Worm (Caenorhabditis elegans) whole organism, L3 larva: Measurements from ENCODE around the gene C06E7.88.

Experiments
- R02D3.7 ChIP-seq: fragments of 150-350 bp; optimal IDR thresholded peaks from 2 replicates; lab custom pipeline; 2014; ENCODE audit warnings: missing biosample characterization, missing genetic modification characterization
- aly-2 ChIP-seq: fragments of 150-350 bp; optimal IDR thresholded peaks from 2 replicates; lab custom pipeline; 2014; ENCODE audit warnings: missing biosample characterization, missing genetic modification characterization
- ceh-28 ChIP-seq: fragments of 150-350 bp; optimal IDR thresholded peaks from 2 replicates; lab custom pipeline; 2014; ENCODE audit warnings: missing biosample characterization, missing genetic modification reagents, missing genetic modification characterization
- ceh-9 ChIP-seq: sonication (generic microtip); optimal IDR thresholded peaks from 2 replicates; lab custom pipeline; 2018; ENCODE audit warnings: missing biosample characterization, missing genetic modification characterization
- daf-12 ChIP-seq: fragments of 150-350 bp; optimal IDR thresholded peaks from 2 replicates; lab custom pipeline; 2014; ENCODE audit warnings: missing biosample characterization, missing genetic modification reagents, missing genetic modification characterization
- egl-27 ChIP-seq: sonication (generic microtip); optimal IDR thresholded peaks from 4 replicates; lab custom pipeline; 2017; ENCODE audit warnings: missing biosample characterization, missing genetic modification reagents, missing genetic modification characterization
- egl-5 ChIP-seq: fragments of 150-350 bp; optimal IDR thresholded peaks from 2 replicates; lab custom pipeline; 2017; ENCODE audit warnings: missing biosample characterization, missing genetic modification reagents, missing genetic modification characterization, inconsistent platforms
- elt-1 ChIP-seq: fragments of 150-350 bp; optimal IDR thresholded peaks from 2 replicates; lab custom pipeline; 2014; ENCODE audit warnings: missing biosample characterization, missing genetic modification characterization
- elt-2 ChIP-seq: sonication (generic microtip); optimal IDR thresholded peaks from 2 replicates; lab custom pipeline; 2016; ENCODE audit warnings: missing genetic modification reagents, mild to moderate bottlenecking, missing genetic modification characterization, missing compliant biosample characterization
- elt-3 ChIP-seq, 3 experiments: fragments of 150-350 bp in 1 of 3; sonication (generic microtip) in 2 of 3; optimal IDR thresholded peaks; 2 replicates in 2 of 3; 4 replicates in 1 of 3; lab custom pipeline; 2014 to 2017; ENCODE audit warnings: missing biosample characterization in 3 of 3, missing genetic modification characterization in 3 of 3
- fkh-10 ChIP-seq: sonication (generic microtip); optimal IDR thresholded peaks from 2 replicates; lab custom pipeline; 2017; ENCODE audit warnings: missing biosample characterization, missing genetic modification reagents, missing genetic modification characterization
- fkh-2 ChIP-seq: fragments of 150-350 bp; optimal IDR thresholded peaks from 2 replicates; lab custom pipeline; 2014; ENCODE audit warnings: missing biosample characterization, missing genetic modification reagents, missing genetic modification characterization
- fos-1 ChIP-seq: fragments of 150-350 bp; optimal IDR thresholded peaks from 2 replicates; lab custom pipeline; 2014; ENCODE audit warnings: missing biosample characterization, missing genetic modification characterization
- hmg-11 ChIP-seq: sonication (generic microtip); optimal IDR thresholded peaks from 2 replicates; lab custom pipeline; 2016; ENCODE audit warnings: missing genetic modification characterization, missing compliant biosample characterization
- lin-39 ChIP-seq: fragments of 150-350 bp; optimal IDR thresholded peaks from 2 replicates; lab custom pipeline; 2018; ENCODE audit warnings: missing biosample characterization, missing genetic modification reagents, missing genetic modification characterization
- mdl-1 ChIP-seq: fragments of 150-350 bp; optimal IDR thresholded peaks from 2 replicates; lab custom pipeline; 2014; ENCODE audit warnings: missing biosample characterization, missing genetic modification characterization
- mml-1 ChIP-seq: fragments of 150-350 bp; sonication (generic microtip); optimal IDR thresholded peaks from 3 replicates; lab custom pipeline; 2014; ENCODE audit warnings: missing biosample characterization, missing genetic modification characterization
- nfya-1 ChIP-seq: sonication (generic microtip); optimal IDR thresholded peaks from 2 replicates; lab custom pipeline; 2017; ENCODE audit warnings: missing genetic modification characterization, mild to moderate bottlenecking, missing compliant biosample characterization, antibody characterized with exemption, moderate library complexity; ENCODE audit not compliant: insufficient read depth
- nhr-11 ChIP-seq: fragments of 150-350 bp; optimal IDR thresholded peaks from 2 replicates; lab custom pipeline; 2014; ENCODE audit warnings: missing biosample characterization, missing genetic modification characterization
- nhr-12 ChIP-seq: fragments of 150-350 bp; optimal IDR thresholded peaks from 2 replicates; lab custom pipeline; 2014; ENCODE audit warnings: missing biosample characterization, missing genetic modification characterization
- nhr-23 ChIP-seq: fragments of 150-350 bp; optimal IDR thresholded peaks from 2 replicates; lab custom pipeline; 2014; ENCODE audit warnings: missing biosample characterization, missing genetic modification reagents, missing genetic modification characterization
- nhr-237 ChIP-seq: fragments of 150-350 bp; optimal IDR thresholded peaks from 2 replicates; lab custom pipeline; 2014; ENCODE audit warnings: missing biosample characterization, missing genetic modification characterization
- nhr-25 ChIP-seq: sonication (generic microtip); optimal IDR thresholded peaks from 2 replicates; lab custom pipeline; 2017; ENCODE audit warnings: missing biosample characterization, missing genetic modification characterization
- nhr-28 ChIP-seq: fragments of 150-350 bp; optimal IDR thresholded peaks from 2 replicates; lab custom pipeline; 2014; ENCODE audit warnings: missing biosample characterization, missing genetic modification characterization
- nhr-43 ChIP-seq: sonication (generic microtip); optimal IDR thresholded peaks from 2 replicates; lab custom pipeline; 2016; ENCODE audit warnings: mild to moderate bottlenecking, missing genetic modification characterization, missing compliant biosample characterization; ENCODE audit not compliant: poor library complexity, severe bottlenecking
- nhr-67 ChIP-seq: fragments of 150-350 bp; optimal IDR thresholded peaks from 2 replicates; lab custom pipeline; 2014; ENCODE audit warnings: missing biosample characterization, missing genetic modification characterization
- nhr-76 ChIP-seq: fragments of 150-350 bp; sonication (generic microtip); optimal IDR thresholded peaks from 5 replicates; lab custom pipeline; 2014; ENCODE audit warnings: missing biosample characterization, missing genetic modification characterization
- pha-4 ChIP-seq: fragments of 150-350 bp; optimal IDR thresholded peaks from 2 replicates; lab custom pipeline; 2014; ENCODE audit warnings: missing biosample characterization, missing genetic modification reagents, missing genetic modification characterization
- pqm-1 ChIP-seq: fragments of 150-350 bp; optimal IDR thresholded peaks from 2 replicates; lab custom pipeline; 2017; ENCODE audit warnings: missing biosample characterization, missing genetic modification characterization, inconsistent platforms
- sea-2 ChIP-seq: fragments of 150-350 bp; sonication (generic microtip); optimal IDR thresholded peaks from 4 replicates; lab custom pipeline; 2014; ENCODE audit warnings: missing biosample characterization, missing genetic modification reagents, missing genetic modification characterization
- skn-1 ChIP-seq: fragments of 150-350 bp; optimal IDR thresholded peaks from 2 replicates; lab custom pipeline; 2014; ENCODE audit warnings: missing biosample characterization, missing genetic modification characterization
- snpc-4 ChIP-seq: fragments of 150-350 bp; optimal IDR thresholded peaks from 2 replicates; lab custom pipeline; 2014; ENCODE audit warnings: missing biosample characterization, missing genetic modification characterization
- tbx-2 ChIP-seq: sonication (generic microtip); optimal IDR thresholded peaks from 2 replicates; lab custom pipeline; 2016; ENCODE audit warnings: mild to moderate bottlenecking, missing genetic modification characterization, missing compliant biosample characterization
- unc-39 ChIP-seq: sonication (generic microtip); optimal IDR thresholded peaks from 4 replicates; lab custom pipeline; 2017; ENCODE audit warnings: missing biosample characterization, missing genetic modification characterization
- unc-62 ChIP-seq: fragments of 150-350 bp; sonication (generic microtip); optimal IDR thresholded peaks from 4 replicates; lab custom pipeline; 2014; ENCODE audit warnings: missing biosample characterization, missing genetic modification reagents, missing genetic modification characterization
- ztf-4 ChIP-seq: fragments of 150-350 bp; optimal IDR thresholded peaks from 2 replicates; lab custom pipeline; 2014; ENCODE audit warnings: missing biosample characterization, missing genetic modification characterization

Gene C06E7.88

DNA sequence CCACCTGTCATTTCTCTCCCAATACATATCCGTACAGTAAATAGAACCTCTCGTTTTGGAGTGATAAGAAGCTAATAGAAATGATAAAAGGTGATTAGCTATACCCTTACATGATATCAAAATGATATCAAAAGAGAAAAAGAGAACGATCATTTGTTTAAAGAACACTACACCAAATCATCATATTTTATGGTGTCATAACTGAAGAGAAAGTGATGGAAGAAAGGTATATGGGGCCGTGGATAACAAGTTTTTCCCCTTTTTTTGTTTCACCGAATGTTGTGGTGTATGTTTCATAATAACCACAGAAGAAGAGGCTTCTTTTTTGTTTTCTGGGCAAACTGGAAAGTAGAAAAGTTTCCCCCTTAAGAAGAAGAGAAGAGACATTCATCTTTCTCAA, 8.9 kb downstream of the C06E7.88 start:
- TF ChIP-seq egl-27 (tag; lab: Kevin White, UChicago) (no peak), pqm-1 (no peak), fkh-10 (GFP tag; lab: Kevin White, UChicago) (no peak), elt-2 (no peak), nhr-43 (tag; lab: Kevin White, UChicago) (peak; percentile 41), ceh-28 (tag; lab: Kevin White, UChicago) (no peak), mdl-1 (tag; lab: Kevin White, UChicago) (no peak), unc-39 (tag; lab: Kevin White, UChicago) (no peak), lin-39 (tag; lab: Kevin White, UChicago) (no peak), sea-2 (GFP tag; lab: Kevin White, UChicago) (no peak), elt-3 (tag; optimal IDR thresholded peaks at IDR 0.05; lab: Kevin White, UChicago) (peak in 1 of 3 experiments; percentile 78), daf-12 (tag; lab: Kevin White, UChicago) (no peak), nhr-23 (peak; percentile 72), fkh-2 (tag; lab: Kevin White, UChicago) (no peak), pha-4 (tag; lab: Kevin White, UChicago) (no peak)

- TF ChIP-seq pha-4 (tag; lab: Kevin White, UChicago) (no peak), egl-5 (no peak), nhr-11 (tag; lab: Kevin White, UChicago) (no peak), ceh-28 (tag; lab: Kevin White, UChicago) (no peak), lin-39 (tag; lab: Kevin White, UChicago) (no peak), ztf-4 (tag; lab: Kevin White, UChicago) (no peak), pqm-1 (no peak)
Observed at ce11 chrIV:5856975-5857374, 10.1 kb downstream of the C06E7.88 start.

ce11 chrIV:5855608-5856007, 11.5 kb downstream of the C06E7.88 start:
- no peak for TF ChIP-seq R02D3.7 (tag; lab: Kevin White, UChicago)
- no peak for TF ChIP-seq nhr-28 (tag; lab: Kevin White, UChicago)
- no peak for TF ChIP-seq ceh-9 (tag; lab: Kevin White, UChicago)
- no peak for TF ChIP-seq nhr-43 (tag; lab: Kevin White, UChicago)
- no peak for TF ChIP-seq elt-1 (tag; lab: Kevin White, UChicago)
- no peak for TF ChIP-seq elt-2
- no peak for TF ChIP-seq nhr-12 (tag; lab: Kevin White, UChicago)
- TF ChIP-seq nhr-237 (tag; lab: Kevin White, UChicago): no peak
- TF ChIP-seq ceh-28 (tag; lab: Kevin White, UChicago): no peak
- TF ChIP-seq skn-1 (tag; lab: Kevin White, UChicago): no peak
- no peak for TF ChIP-seq sea-2 (GFP tag; lab: Kevin White, UChicago)
- TF ChIP-seq egl-5: no peak
- TF ChIP-seq fkh-10 (GFP tag; lab: Kevin White, UChicago): no peak
- no peak for TF ChIP-seq aly-2 (tag; lab: Kevin White, UChicago)
- no peak for TF ChIP-seq nhr-25 (tag; lab: Kevin White, UChicago)
- TF ChIP-seq fos-1 (tag; lab: Kevin White, UChicago): no peak
- TF ChIP-seq nhr-76 (tag; lab: Kevin White, UChicago): no peak
- no peak for TF ChIP-seq unc-62 (GFP tag; lab: Kevin White, UChicago)

ce11 chrIV:5850765-5851377, 16.2 kb downstream of the C06E7.88 start:
- TF ChIP-seq fkh-2 (tag; lab: Kevin White, UChicago) (no peak), fkh-10 (GFP tag; lab: Kevin White, UChicago) (no peak), mml-1 (tag; lab: Kevin White, UChicago) (no peak), nhr-67 (no peak), fos-1 (tag; lab: Kevin White, UChicago) (no peak)

DNA sequence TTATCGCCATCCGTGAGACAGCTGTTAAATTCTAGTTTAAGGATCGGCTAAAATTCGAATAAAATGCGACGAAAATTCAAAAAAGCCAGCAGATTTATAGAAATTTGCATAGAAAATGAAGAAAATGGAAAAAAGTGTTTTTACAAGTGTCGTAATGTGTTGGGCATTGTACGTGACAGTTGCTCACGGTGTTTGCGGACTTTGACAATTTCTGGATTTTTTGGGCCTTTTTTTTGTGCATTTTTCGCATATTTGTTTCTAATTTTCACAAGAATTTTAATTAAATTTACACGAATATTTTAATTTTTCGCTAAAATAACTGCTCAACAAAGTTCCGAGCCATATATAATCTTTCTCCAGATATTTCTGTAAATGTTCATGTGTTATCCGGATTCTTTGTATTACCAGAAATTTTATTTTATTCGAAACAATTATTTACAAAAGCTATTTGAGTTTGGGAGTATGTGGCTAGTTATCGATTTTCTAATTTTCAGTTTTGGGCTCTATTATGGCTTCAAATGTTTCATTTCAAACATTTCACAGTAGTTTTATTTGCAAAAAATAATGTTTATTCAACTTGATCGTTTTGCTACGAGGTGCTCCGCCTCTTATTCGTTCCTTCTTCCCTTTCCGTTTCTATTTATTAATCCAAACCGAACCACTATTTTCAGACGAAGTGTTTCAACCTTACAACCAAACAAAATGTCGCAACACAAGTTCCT, 18.9 kb downstream of the C06E7.88 start, which contains the start of gene sams-3:
Gene sams-3, plus strand, starts transcription at position 672 of the 722 bp plus-strand sequence.
- TF ChIP-seq tbx-2 (tag; lab: Kevin White, UChicago) (peak; percentile 77), snpc-4 (tag; lab: Kevin White, UChicago) (no peak), egl-27 (tag; lab: Kevin White, UChicago) (no peak), nfya-1 (peak; percentile 54), elt-2 (peak; percentile 3), hmg-11 (tag; lab: Kevin White, UChicago) (peak; percentile 83), pha-4 (tag; lab: Kevin White, UChicago) (peak; percentile 5), nhr-43 (tag; lab: Kevin White, UChicago) (no peak)
